Worm (Caenorhabditis elegans): ENCODE measurements around the gene sluh-7.

sluh-7 gene

DNA sequence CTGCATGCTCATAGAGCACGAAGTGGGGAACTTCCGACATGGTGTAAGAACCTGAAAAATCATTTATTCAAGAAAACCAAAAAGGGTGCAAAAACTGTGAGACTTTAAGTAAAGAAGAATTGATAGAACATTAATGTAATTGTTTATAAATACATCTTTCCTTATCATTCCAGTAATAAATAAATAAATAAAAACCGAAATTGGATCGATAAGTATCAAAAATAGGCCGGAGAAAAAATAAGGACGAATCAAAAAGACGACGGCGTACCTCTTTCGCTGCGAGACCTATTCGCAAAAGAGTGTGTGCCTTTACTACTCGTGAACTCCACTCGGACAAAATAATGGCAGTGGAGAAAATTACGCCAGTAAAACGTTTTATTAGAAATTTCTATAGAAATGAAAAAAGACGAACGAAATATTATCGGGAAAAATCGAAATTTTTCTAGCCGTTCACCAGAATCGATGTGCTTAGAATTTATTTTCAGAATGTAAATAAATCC, 2.6 kb downstream of the sluh-7 start, which contains the start of gene nol-56 (continued):
- TF ChIP-seq nhr-27 (tag; optimal IDR thresholded peaks at IDR 0.05) (no peak), F57A8.1 (GFP tag; optimal IDR thresholded peaks at IDR 0.05) (no peak), pha-4 (tag; optimal IDR thresholded peaks at IDR 0.05) (no peak), lsl-1 (GFP tag; optimal IDR thresholded peaks at IDR 0.05) (peak; percentile 53)

ce11 chrV:10350054-10350453, 5.6 kb downstream of the sluh-7 start, which contains the start of gene K07C5.9:
TSS of gene K07C5.9 (minus strand) at chrV:10350154.
- TF ChIP-seq xnd-1 (tag; optimal IDR thresholded peaks at IDR 0.05) = no peak
- TF ChIP-seq dpff-1 (tag; optimal IDR thresholded peaks at IDR 0.05) = no peak
- TF ChIP-seq F22D6.2 (tag; optimal IDR thresholded peaks at IDR 0.05) = no peak
- TF ChIP-seq Y95B8A.8 (GFP tag; IDR thresholded peaks at IDR 0.05) = no peak
- 0 out of 2 replicates have a peak, but pooled peaks have one; percentile 43 for TF ChIP-seq madf-6 (GFP tag; IDR thresholded peaks at IDR 0.05)
- TF ChIP-seq ztf-28 (GFP tag; IDR thresholded peaks at IDR 0.05) = no peak
- TF ChIP-seq madf-10 (tag; optimal IDR thresholded peaks at IDR 0.05) = no peak
- no peak for TF ChIP-seq lin-35 (GFP tag; optimal IDR thresholded peaks at IDR 0.05)
- TF ChIP-seq K11D2.4 (GFP tag; IDR thresholded peaks at IDR 0.05) = no peak
- no peak for TF ChIP-seq efl-1 (GFP tag; optimal IDR thresholded peaks at IDR 0.05)
- TF ChIP-seq snpc-3.4 (tag; optimal IDR thresholded peaks at IDR 0.05) = peak; percentile 6
- 0 out of 2 replicates have a peak, but pooled peaks have one; percentile 26 for TF ChIP-seq ekl-4 (GFP tag; IDR thresholded peaks at IDR 0.05)
- TF ChIP-seq hrde-1 (tag; optimal IDR thresholded peaks at IDR 0.05; ENCODE audit: borderline replicate concordance) = no peak
- no peak for TF ChIP-seq ztf-18 (tag; optimal IDR thresholded peaks at IDR 0.05)
- TF ChIP-seq F57A8.1 (GFP tag; optimal IDR thresholded peaks at IDR 0.05) = no peak
- no peak for TF ChIP-seq ztf-3 (GFP tag; optimal IDR thresholded peaks at IDR 0.05)

- TF ChIP-seq snpc-4 (GFP tag; optimal IDR thresholded peaks at IDR 0.05) = no peak
- no peak for TF ChIP-seq snpc-4 (tag; optimal IDR thresholded peaks at IDR 0.05)
- peak; percentile 8 for TF ChIP-seq F52B5.7 (tag; optimal IDR thresholded peaks at IDR 0.05)
- no peak for TF ChIP-seq madf-6 (GFP tag; IDR thresholded peaks at IDR 0.05)
- TF ChIP-seq let-526 (GFP tag; IDR thresholded peaks at IDR 0.05) = no peak
- TF ChIP-seq madf-3 (GFP tag; IDR thresholded peaks at IDR 0.05) = peak; percentile 76
- TF ChIP-seq lsy-27 (tag; optimal IDR thresholded peaks at IDR 0.05; ENCODE audit: borderline replicate concordance, insufficient read depth) = no peak
- 0 out of 2 replicates have a peak, but pooled peaks have one; percentile 71 for TF ChIP-seq aptf-3 (GFP tag; IDR thresholded peaks at IDR 0.05)
- TF ChIP-seq athp-1 (tag; optimal IDR thresholded peaks at IDR 0.05) = peak; percentile 74
- peak; percentile 15; the same call in 1 of the 2 replicates for TF ChIP-seq D2030.7 (GFP tag; IDR thresholded peaks at IDR 0.05)
- 0 out of 2 replicates have a peak, but pooled peaks have one; percentile 17 for TF ChIP-seq attf-6 (GFP tag; IDR thresholded peaks at IDR 0.05)
- 0 out of 2 replicates have a peak, but pooled peaks have one; percentile 11 for TF ChIP-seq B0336.3 (GFP tag; IDR thresholded peaks at IDR 0.05)
- peak; percentile 71; the same call in 1 of the 2 replicates for TF ChIP-seq F39B2.1 (GFP tag; IDR thresholded peaks at IDR 0.05)
- no peak for TF ChIP-seq K12H6.12 (tag; optimal IDR thresholded peaks at IDR 0.05)
- TF ChIP-seq somi-1 (GFP tag; optimal IDR thresholded peaks at IDR 0.05) = no peak
- peak; percentile 56 for TF ChIP-seq F10E7.11 (tag; optimal IDR thresholded peaks at IDR 0.05)
- peak; percentile 48; the same call in 1 of the 2 replicates for TF ChIP-seq pbrm-1 (GFP tag; IDR thresholded peaks at IDR 0.05)
- TF ChIP-seq cebp-1 (GFP tag; IDR thresholded peaks at IDR 0.05) = no peak
- TF ChIP-seq cebp-1 (tag; optimal IDR thresholded peaks at IDR 0.05) = peak; percentile 9
- TF ChIP-seq ekl-4 (GFP tag; IDR thresholded peaks at IDR 0.05) = 0 out of 2 replicates have a peak, but pooled peaks have one; percentile 59
- no peak for TF ChIP-seq ceh-27 (GFP tag; optimal IDR thresholded peaks at IDR 0.05)
- no peak for TF ChIP-seq tbp1 (GFP tag; optimal IDR thresholded peaks at IDR 0.05)
- TF ChIP-seq ceh-79 (tag; optimal IDR thresholded peaks at IDR 0.05) = peak; percentile 39
- TF ChIP-seq hsf-1 (GFP tag; IDR thresholded peaks at IDR 0.05) = peak; percentile 63
- TF ChIP-seq lin-54 (GFP tag; optimal IDR thresholded peaks at IDR 0.05) = peak; percentile 2
- no peak for TF ChIP-seq ets-4 (GFP tag; optimal IDR thresholded peaks at IDR 0.05)
- no peak for TF ChIP-seq pha-4 (tag; optimal IDR thresholded peaks at IDR 0.05)
- no peak for TF ChIP-seq nhr-179 (tag; optimal IDR thresholded peaks at IDR 0.05)
- peak; percentile 38 for TF ChIP-seq chd-7 (tag; optimal IDR thresholded peaks at IDR 0.05)
Measured at ce11 chrV:10342904-10343303, 12.7 kb downstream of the sluh-7 start, which contains the start of gene K07C5.3. TSS of gene K07C5.3 (plus strand) at chrV:10343032.

All from whole organism, young adult.